Fruit fly (Drosophila melanogaster) whole organism, embryonic: ENCODE results near the gene CG13928.

ENCODE experiments used
- Asciz ChIP-seq: fragments of 200-800 bp; sonication (Bioruptor generic); optimal IDR thresholded peaks from 2 replicates; lab custom pipeline; 2017; ENCODE audit warnings: missing biosample characterization, mild to moderate bottlenecking, missing genetic modification characterization, missing genetic modification reagents
- B-H2 ChIP-seq: fragments of 200-800 bp; sonication (Bioruptor generic); optimal IDR thresholded peaks from 2 replicates; lab custom pipeline; 2018; ENCODE audit warnings: missing biosample characterization, mild to moderate bottlenecking, missing genetic modification characterization
- BEAF-32 ChIP-seq: fragments of 200-800 bp; sonication (Bioruptor generic); optimal IDR thresholded peaks from 3 replicates; lab custom pipeline; 2017; ENCODE audit warnings: missing biosample characterization, missing genetic modification characterization, mild to moderate bottlenecking, moderate library complexity, missing genetic modification reagents
- BtbVII ChIP-seq: fragments of 200-800 bp; sonication (Bioruptor generic); optimal IDR thresholded peaks from 3 replicates; lab custom pipeline; 2017; ENCODE audit warnings: missing biosample characterization, mild to moderate bottlenecking, missing genetic modification characterization
- C15 ChIP-seq: fragments of 200-800 bp; sonication (Bioruptor generic); IDR thresholded peaks from 3 replicates; pipeline ENCODE4 v1.3.6; 2022; ENCODE audit warnings: missing biosample characterization, missing genetic modification characterization
- CG10959 ChIP-seq: fragments of 200-800 bp; sonication (Bioruptor generic); IDR thresholded peaks from 2 replicates; pipeline ENCODE4 v1.3.6; 2022; ENCODE audit warnings: missing biosample characterization, missing genetic modification characterization
- CG11247 ChIP-seq: fragments of 200-800 bp; sonication (Bioruptor generic); IDR thresholded peaks from 2 replicates; pipeline ENCODE4 v1.3.6; 2022; ENCODE audit warnings: missing biosample characterization, missing genetic modification characterization
- CG11456 ChIP-seq: fragments of 200-800 bp; sonication (Bioruptor generic); IDR thresholded peaks from 3 replicates; pipeline ENCODE4 v1.3.6; 2022; ENCODE audit warnings: missing biosample characterization, missing genetic modification characterization
- CG11696 ChIP-seq: fragments of 200-800 bp; sonication (Bioruptor generic); IDR thresholded peaks from 2 replicates; pipeline ENCODE4 v1.3.6; 2022; ENCODE audit warnings: missing biosample characterization, missing genetic modification characterization
- CG12104 ChIP-seq: fragments of 200-800 bp; sonication (Bioruptor generic); optimal IDR thresholded peaks from 3 replicates; lab custom pipeline; 2016; ENCODE audit warnings: missing biosample characterization, missing genetic modification characterization
- CG14710 ChIP-seq: fragments of 200-800 bp; sonication (Bioruptor generic); optimal IDR thresholded peaks from 3 replicates; lab custom pipeline; 2019; ENCODE audit warnings: missing biosample characterization, mild to moderate bottlenecking, missing genetic modification characterization, moderate library complexity
- CG1603 ChIP-seq: fragments of 200-800 bp; sonication (Bioruptor generic); optimal IDR thresholded peaks from 2 replicates; lab custom pipeline; 2019; ENCODE audit warnings: missing biosample characterization, mild to moderate bottlenecking, missing genetic modification characterization, moderate library complexity
- CG16779 ChIP-seq: fragments of 200-800 bp; sonication (Bioruptor generic); IDR thresholded peaks from 2 replicates; pipeline ENCODE4 v1.3.6; 2022; ENCODE audit warnings: missing biosample characterization, missing genetic modification characterization
- CG17802 ChIP-seq: fragments of 200-800 bp; sonication (Bioruptor generic); optimal IDR thresholded peaks from 2 replicates; lab custom pipeline; 2018; ENCODE audit warnings: missing biosample characterization, mild to moderate bottlenecking, missing genetic modification characterization, moderate library complexity
- CG1832 ChIP-seq: fragments of 200-800 bp; sonication (Bioruptor generic); optimal IDR thresholded peaks from 2 replicates; lab custom pipeline; 2017; ENCODE audit warnings: missing biosample characterization, mild to moderate bottlenecking, missing genetic modification characterization, inconsistent platforms
- CG31441 ChIP-seq: fragments of 200-800 bp; sonication (Bioruptor generic); IDR thresholded peaks from 2 replicates; pipeline ENCODE4 v1.3.6; 2022; ENCODE audit warnings: missing biosample characterization, missing genetic modification characterization
- CG32767 ChIP-seq: fragments of 200-800 bp; sonication (Bioruptor generic); IDR thresholded peaks from 2 replicates; pipeline ENCODE4 v1.3.6; 2022; ENCODE audit warnings: missing biosample characterization, missing genetic modification characterization
- CG33557 ChIP-seq: fragments of 200-800 bp; sonication (Bioruptor generic); optimal IDR thresholded peaks from 2 replicates; lab custom pipeline; 2019; ENCODE audit warnings: missing biosample characterization, mild to moderate bottlenecking, missing genetic modification characterization, moderate library complexity
- CG34376 ChIP-seq: fragments of 200-800 bp; sonication (Bioruptor generic); optimal IDR thresholded peaks from 2 replicates; lab custom pipeline; 2018; ENCODE audit warnings: missing biosample characterization, mild to moderate bottlenecking, missing genetic modification characterization
- CG4730 ChIP-seq: fragments of 200-800 bp; sonication (Bioruptor generic); IDR thresholded peaks from 2 replicates; pipeline ENCODE4 v1.3.6; 2022; ENCODE audit warnings: missing biosample characterization, missing genetic modification characterization
- CG6689 ChIP-seq: fragments of 200-800 bp; sonication (Bioruptor generic); IDR thresholded peaks from 2 replicates; pipeline ENCODE4 v1.3.6; 2022; ENCODE audit warnings: missing biosample characterization, missing genetic modification characterization
- CG8281 ChIP-seq: fragments of 200-800 bp; sonication (Bioruptor generic); optimal IDR thresholded peaks from 2 replicates; lab custom pipeline; 2018; ENCODE audit warnings: missing biosample characterization, mild to moderate bottlenecking, missing genetic modification characterization, moderate library complexity
- CG8388 ChIP-seq: fragments of 200-800 bp; sonication (Bioruptor generic); optimal IDR thresholded peaks from 2 replicates; lab custom pipeline; 2019; ENCODE audit warnings: missing biosample characterization, mild to moderate bottlenecking, missing genetic modification characterization, moderate library complexity
- HLH3B ChIP-seq: fragments of 200-800 bp; sonication (Bioruptor generic); IDR thresholded peaks from 2 replicates; pipeline ENCODE4 v1.3.6; 2022; ENCODE audit warnings: missing biosample characterization, missing genetic modification characterization
- Hey ChIP-seq: fragments of 200-800 bp; sonication (Bioruptor generic); optimal IDR thresholded peaks from 3 replicates; lab custom pipeline; 2018; ENCODE audit warnings: missing biosample characterization, mild to moderate bottlenecking, missing genetic modification characterization
- MTF-1 ChIP-seq: fragments of 200-800 bp; sonication (Bioruptor generic); optimal IDR thresholded peaks from 2 replicates; lab custom pipeline; 2018; ENCODE audit warnings: missing biosample characterization, mild to moderate bottlenecking, missing genetic modification characterization, borderline replicate concordance
- Med ChIP-seq: fragments of 200-800 bp; sonication (Bioruptor generic); peaks from one replicate; lab custom pipeline; 2016; ENCODE audit warnings: missing biosample characterization, missing genetic modification characterization, mild to moderate bottlenecking, inconsistent platforms, moderate library complexity
- Rx ChIP-seq: fragments of 200-800 bp; sonication (Bioruptor generic); IDR thresholded peaks from 2 replicates; pipeline ENCODE4 v1.3.6; 2022; ENCODE audit warnings: missing biosample characterization, missing genetic modification characterization
- Sox102F ChIP-seq: fragments of 200-800 bp; sonication (Bioruptor generic); optimal IDR thresholded peaks from 2 replicates; lab custom pipeline; 2018; ENCODE audit warnings: missing biosample characterization, mild to moderate bottlenecking, missing genetic modification characterization, moderate library complexity
- Stat92E ChIP-seq, 3 experiments: fragments of >200 bp in 2 of 3; fragments of 200-800 bp in 1 of 3; sonication (Bioruptor generic) in 1 of 3; optimal IDR thresholded peaks; 2 replicates each; lab custom pipeline; 2017 to 2019; ENCODE audit warnings: missing biosample characterization in 3 of 3, missing genetic modification characterization in 3 of 3, mild to moderate bottlenecking in 1 of 3, moderate library complexity in 1 of 3
- aop ChIP-seq: fragments of 200-800 bp; sonication (Bioruptor generic); IDR thresholded peaks from 2 replicates; pipeline ENCODE4 v1.3.6; 2022; ENCODE audit warnings: missing biosample characterization, missing genetic modification characterization
- bigmax ChIP-seq: fragments of 200-800 bp; sonication (Bioruptor generic); optimal IDR thresholded peaks from 2 replicates; lab custom pipeline; 2018; ENCODE audit warnings: missing biosample characterization, mild to moderate bottlenecking, missing genetic modification characterization
- bowl ChIP-seq: fragments of 200-800 bp; sonication (Bioruptor generic); IDR thresholded peaks from 2 replicates; pipeline ENCODE4 v1.3.6; 2022; ENCODE audit warnings: missing biosample characterization, missing genetic modification characterization
- caup ChIP-seq: fragments of 200-800 bp; sonication (Bioruptor generic); optimal IDR thresholded peaks from 3 replicates; lab custom pipeline; 2017; ENCODE audit warnings: missing biosample characterization, mild to moderate bottlenecking, missing genetic modification characterization, moderate library complexity; ENCODE audit not compliant: severe bottlenecking
- cg ChIP-seq: fragments of 200-800 bp; sonication (Bioruptor generic); optimal IDR thresholded peaks from 3 replicates; lab custom pipeline; 2019; ENCODE audit warnings: missing biosample characterization, mild to moderate bottlenecking, missing genetic modification characterization, moderate library complexity
- exex ChIP-seq: fragments of 200-800 bp; sonication (Bioruptor generic); optimal IDR thresholded peaks from 4 replicates; lab custom pipeline; 2018; ENCODE audit warnings: missing biosample characterization, mild to moderate bottlenecking, missing genetic modification characterization, moderate library complexity
- fd3F ChIP-seq: fragments of 200-800 bp; sonication (Bioruptor generic); optimal IDR thresholded peaks from 2 replicates; lab custom pipeline; 2018; ENCODE audit warnings: missing biosample characterization, mild to moderate bottlenecking, missing genetic modification characterization, moderate library complexity
- gcm ChIP-seq: fragments of 200-800 bp; sonication (Bioruptor generic); optimal IDR thresholded peaks from 2 replicates; lab custom pipeline; 2019; ENCODE audit warnings: missing biosample characterization, mild to moderate bottlenecking, missing genetic modification characterization, moderate library complexity
- gsb ChIP-seq: fragments of 200-800 bp; sonication (Bioruptor generic); IDR thresholded peaks from 2 replicates; pipeline ENCODE4 v1.3.6; 2022; ENCODE audit warnings: missing biosample characterization, missing genetic modification characterization
- mld ChIP-seq: fragments of 200-800 bp; sonication (Bioruptor generic); IDR thresholded peaks from 3 replicates; pipeline ENCODE4 v1.3.6; 2022; ENCODE audit warnings: missing biosample characterization, missing genetic modification characterization; ENCODE audit not compliant: partially characterized antibody
- peb ChIP-seq: fragments of 200-800 bp; sonication (Bioruptor generic); IDR thresholded peaks from 2 replicates; pipeline ENCODE4 v1.3.6; 2022; ENCODE audit warnings: missing biosample characterization, missing genetic modification characterization
- pfk ChIP-seq: fragments of 200-800 bp; sonication (Bioruptor generic); optimal IDR thresholded peaks from 2 replicates; lab custom pipeline; 2018; ENCODE audit warnings: missing biosample characterization, mild to moderate bottlenecking, missing genetic modification characterization, moderate library complexity
- pita ChIP-seq: fragments of 200-800 bp; sonication (Bioruptor generic); optimal IDR thresholded peaks from 2 replicates; lab custom pipeline; 2017; ENCODE audit warnings: missing biosample characterization, mild to moderate bottlenecking, missing genetic modification characterization
- pum ChIP-seq: fragments of 200-800 bp; sonication (Bioruptor generic); optimal IDR thresholded peaks from 2 replicates; lab custom pipeline; 2016; ENCODE audit warnings: missing biosample characterization, missing genetic modification characterization
- sens ChIP-seq: fragments of 200-800 bp; sonication (Bioruptor generic); peaks from one replicate; lab custom pipeline; 2016; ENCODE audit warnings: missing biosample characterization, missing genetic modification characterization
- sob ChIP-seq: fragments of 200-800 bp; sonication (Bioruptor generic); IDR thresholded peaks from 2 replicates; pipeline ENCODE4 v1.3.6; 2022; ENCODE audit warnings: missing biosample characterization, missing genetic modification characterization
- sr ChIP-seq: fragments of 200-800 bp; sonication (Bioruptor generic); IDR thresholded peaks from 3 replicates; pipeline ENCODE4 v1.3.6; 2022; ENCODE audit warnings: missing biosample characterization, missing genetic modification characterization
- tgo ChIP-seq: fragments of 200-800 bp; sonication (Bioruptor generic); IDR thresholded peaks from 3 replicates; pipeline ENCODE4 v1.3.6; 2022; ENCODE audit warnings: missing biosample characterization, missing genetic modification characterization
- usp ChIP-seq: fragments of >200 bp; optimal IDR thresholded peaks from 2 replicates; lab custom pipeline; 2017; ENCODE audit warnings: missing biosample characterization, missing genetic modification characterization
- vvl ChIP-seq: fragments of 200-800 bp; sonication (Bioruptor generic); IDR thresholded peaks from 2 replicates; pipeline ENCODE4 v1.3.6; 2022; ENCODE audit warnings: missing biosample characterization, missing genetic modification characterization
- wek ChIP-seq: fragments of 200-800 bp; sonication (Bioruptor generic); optimal IDR thresholded peaks from 3 replicates; lab custom pipeline; 2018; ENCODE audit warnings: missing biosample characterization, mild to moderate bottlenecking, missing genetic modification characterization, moderate library complexity

CG13928 gene

dm6 chr3L:1584781-1585180 lies 43.4 kb downstream of the CG13928 start (continued):
- 0 out of 3 replicates have a peak, but pooled peaks have one; percentile 36 for TF ChIP-seq sr (GFP tag; lab: Robert Waterston, UW)
- no peak for TF ChIP-seq CG17802
- peak; percentile 13 for TF ChIP-seq CG1603
- no peak for TF ChIP-seq C15
- peak; percentile 65 for TF ChIP-seq CG6689
- TF ChIP-seq gcm (GFP tag; lab: Kevin White, UChicago), result no peak
- TF ChIP-seq peb (GFP tag; lab: Robert Waterston, UW), result no peak
- TF ChIP-seq BEAF-32 (GFP tag; lab: Kevin White, UChicago), result no peak
- TF ChIP-seq Asciz (GFP tag; lab: Kevin White, UChicago), result peak; percentile 16
- no peak for TF ChIP-seq bowl (GFP tag; lab: Robert Waterston, UW)
- 0 out of 2 replicates have a peak, but pooled peaks have one; percentile 18 for TF ChIP-seq CG4730
- no peak for TF ChIP-seq gsb (GFP tag; lab: Robert Waterston, UW)
- TF ChIP-seq B-H2, result no peak
- no peak for TF ChIP-seq pfk (GFP tag; lab: Kevin White, UChicago)
- no peak for TF ChIP-seq CG1832 (GFP tag; lab: Kevin White, UChicago)
- TF ChIP-seq cg (GFP tag; lab: Kevin White, UChicago), result no peak
- TF ChIP-seq vvl (GFP tag; lab: Robert Waterston, UW), result peak; percentile 63
- TF ChIP-seq mld, result no peak
- no peak for TF ChIP-seq pum
- no peak for TF ChIP-seq CG8281 (tag; lab: Kevin White, UChicago)
- peak; percentile 57 for TF ChIP-seq Med
- TF ChIP-seq CG12104 (GFP tag; lab: Kevin White, UChicago), result no peak
- no peak for TF ChIP-seq wek (GFP tag; lab: Kevin White, UChicago)
- no peak for TF ChIP-seq CG33557
- TF ChIP-seq Hey (tag; lab: Kevin White, UChicago), result no peak
- peak; percentile 53; the same call in 2 of the 3 replicates for TF ChIP-seq CG11456
- TF ChIP-seq CG14710 (tag; lab: Kevin White, UChicago), result no peak
- TF ChIP-seq bigmax (GFP tag; lab: Kevin White, UChicago), result no peak
- TF ChIP-seq pita (GFP tag; lab: Kevin White, UChicago), result no peak
- TF ChIP-seq sob (GFP tag; lab: Robert Waterston, UW), result no peak
- TF ChIP-seq usp (GFP tag; lab: Kevin White, UChicago), result no peak
- no peak for TF ChIP-seq Rx (GFP tag; lab: Robert Waterston, UW)
- TF ChIP-seq CG11696 (GFP tag; lab: Robert Waterston, UW), result no peak
- TF ChIP-seq BtbVII (GFP tag; lab: Kevin White, UChicago), result no peak
- no peak for TF ChIP-seq CG32767
- TF ChIP-seq HLH3B, result peak; percentile 45; the same call in 1 of the 2 replicates
- TF ChIP-seq CG34376 (GFP tag; lab: Kevin White, UChicago), result no peak
- no peak for TF ChIP-seq Stat92E (GFP tag; optimal IDR thresholded peaks at IDR 0.05; lab: Kevin White, UChicago)
- peak; percentile 27; the same call in 2 of the 3 replicates for TF ChIP-seq tgo (GFP tag; lab: Robert Waterston, UW)
- TF ChIP-seq sens, result peak; percentile 67
- TF ChIP-seq CG16779 (GFP tag; lab: Robert Waterston, UW), result no peak
- no peak for TF ChIP-seq caup
- TF ChIP-seq Sox102F (GFP tag; lab: Kevin White, UChicago), result peak; percentile 28
- TF ChIP-seq CG10959 (GFP tag; lab: Robert Waterston, UW), result no peak
- 0 out of 2 replicates have a peak, but pooled peaks have one; percentile 31 for TF ChIP-seq CG31441 (GFP tag; lab: Robert Waterston, UW)
- no peak for TF ChIP-seq MTF-1 (GFP tag; lab: Kevin White, UChicago)
- TF ChIP-seq exex, result no peak
- no peak for TF ChIP-seq fd3F (GFP tag; lab: Kevin White, UChicago)
- no peak for TF ChIP-seq aop
- no peak for TF ChIP-seq CG11247
- TF ChIP-seq CG8388 (GFP tag; lab: Kevin White, UChicago), result no peak
